Worm (Caenorhabditis elegans): ENCODE results near the gene dct-19.

Gene dct-19

DNA sequence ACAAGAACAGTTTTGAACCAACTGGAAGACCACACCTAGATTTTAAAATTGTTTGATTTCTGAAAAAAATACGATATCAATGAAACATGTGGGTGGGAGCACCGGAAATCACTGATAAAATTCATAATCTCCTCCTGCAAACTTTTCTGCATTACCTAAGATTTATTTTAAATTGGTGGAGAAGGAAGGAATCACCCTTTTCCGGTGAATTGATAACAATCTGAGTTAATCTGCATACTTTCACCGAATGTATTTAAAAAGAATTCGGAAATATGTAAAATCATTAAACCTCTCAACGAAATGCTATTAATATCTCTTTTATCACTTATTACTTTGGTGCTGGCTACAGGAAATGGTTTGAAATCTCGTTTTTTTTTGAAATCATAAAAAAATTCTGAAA lies at the start of gene dct-19:
TSS of gene dct-19 (plus strand) at position 301 of the 400 bp plus-strand sequence.
- TF ChIP-seq aptf-3 (GFP tag; IDR thresholded peaks at IDR 0.05) (no peak), nfya-2 (GFP tag; IDR thresholded peaks at IDR 0.05) (no peak), pbrm-1 (GFP tag; IDR thresholded peaks at IDR 0.05) (no peak), F10E7.11 (tag; optimal IDR thresholded peaks at IDR 0.05) (no peak), mel-28 (tag; optimal IDR thresholded peaks at IDR 0.05; ENCODE audit: borderline replicate concordance) (no peak), nhr-27 (tag; optimal IDR thresholded peaks at IDR 0.05) (no peak), nfya-1 (tag; optimal IDR thresholded peaks at IDR 0.05; ENCODE audit: borderline replicate concordance, insufficient read depth) (no peak), lag-1 (GFP tag; IDR thresholded peaks at IDR 0.05) (no peak), ceh-100 (GFP tag; IDR thresholded peaks at IDR 0.05) (no peak), hmg-20 (GFP tag; IDR thresholded peaks at IDR 0.05) (no peak), D2030.7 (GFP tag; IDR thresholded peaks at IDR 0.05) (no peak), sptf-2 (GFP tag; optimal IDR thresholded peaks at IDR 0.05) (no peak), lin-54 (GFP tag; optimal IDR thresholded peaks at IDR 0.05) (no peak), unc-130 (GFP tag; optimal IDR thresholded peaks at IDR 0.05) (no peak), F37B4.10 (GFP tag; IDR thresholded peaks at IDR 0.05) (no peak), bed-1 (GFP tag; IDR thresholded peaks at IDR 0.05) (no peak), madf-8 (GFP tag; conservative IDR thresholded peaks at IDR 0.05) (no peak), tbp1 (GFP tag; optimal IDR thresholded peaks at IDR 0.05) (no peak)

DNA sequence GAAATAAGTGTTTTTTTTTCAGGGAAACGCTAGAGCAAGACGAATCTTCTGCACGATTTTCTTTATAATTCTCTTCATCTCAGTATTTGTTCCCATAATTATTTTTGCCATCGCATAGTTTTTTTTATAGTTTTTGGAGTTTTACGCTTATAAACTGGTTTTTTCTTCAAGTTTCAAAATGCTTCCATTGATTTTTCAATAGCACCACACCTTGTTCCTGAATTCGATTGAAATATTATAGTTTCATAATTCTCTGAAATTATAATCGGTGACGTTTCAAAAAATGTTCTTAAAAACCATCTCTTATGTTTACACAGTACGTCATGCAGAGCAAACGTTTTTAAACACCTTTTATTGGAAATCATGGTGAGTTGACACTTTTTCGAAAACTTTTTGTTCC lies 49.6 kb upstream of the dct-19 start, which contains the start of gene K08D8.12:
TSS of gene K08D8.12 (plus strand) at position 301 of the 400 bp plus-strand sequence.
- TF ChIP-seq B0019.2 (GFP tag; conservative IDR thresholded peaks at IDR 0.05) (no peak), hlh-26 (GFP tag; conservative IDR thresholded peaks at IDR 0.05) (no peak), die-1 (tag; optimal IDR thresholded peaks at IDR 0.05) (no peak), F39B2.1 (GFP tag; IDR thresholded peaks at IDR 0.05) (no peak), lin-54 (GFP tag; optimal IDR thresholded peaks at IDR 0.05) (no peak), tlf-1 (GFP tag; optimal IDR thresholded peaks at IDR 0.05) (no peak), nhr-80 (tag; optimal IDR thresholded peaks at IDR 0.05) (no peak), pbrm-1 (GFP tag; IDR thresholded peaks at IDR 0.05) (no peak), madf-8 (GFP tag; conservative IDR thresholded peaks at IDR 0.05) (no peak), zfh-2 (GFP tag; conservative IDR thresholded peaks at IDR 0.05) (no peak), gei-17 (GFP tag; optimal IDR thresholded peaks at IDR 0.05) (no peak), athp-1 (tag; optimal IDR thresholded peaks at IDR 0.05) (no peak), B0261.1 (tag; optimal IDR thresholded peaks at IDR 0.05) (no peak), ztf-26 (tag; optimal IDR thresholded peaks at IDR 0.05) (no peak), C17E4.6 (GFP tag; IDR thresholded peaks at IDR 0.05) (no peak), dpff-1 (tag; optimal IDR thresholded peaks at IDR 0.05) (no peak), Y53F4B.3 (GFP tag; IDR thresholded peaks at IDR 0.05) (no peak), rpc-1 (optimal IDR thresholded peaks at IDR 0.05) (no peak), rpc-1 (tag; optimal IDR thresholded peaks at IDR 0.05) (no peak), hmg-1.2 (GFP tag; IDR thresholded peaks at IDR 0.05) (no peak)

DNA sequence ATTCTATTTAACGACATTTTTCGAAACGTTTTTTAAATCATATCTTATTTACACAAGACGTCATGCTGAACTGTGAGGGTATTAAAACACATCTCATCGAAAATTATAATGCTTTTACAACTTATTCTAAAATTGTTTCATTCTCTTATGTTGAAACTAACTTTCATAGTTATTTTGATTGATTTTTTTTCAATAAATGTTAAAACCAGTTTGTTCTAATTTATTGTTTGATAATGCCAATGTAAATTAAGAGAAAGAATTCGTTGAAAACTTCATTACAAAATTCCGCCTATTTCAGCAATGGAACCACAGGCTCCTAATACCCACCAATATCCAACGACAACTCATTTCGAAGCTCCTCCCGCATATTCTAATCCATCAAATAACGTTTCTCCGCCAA lies 47.7 kb upstream of the dct-19 start, which contains the start of gene K08D8.11:
TSS of gene K08D8.11 (plus strand) at position 301 of the 400 bp plus-strand sequence.
- TF ChIP-seq B0261.1 (tag; optimal IDR thresholded peaks at IDR 0.05) (no peak), lir-1 (GFP tag; conservative IDR thresholded peaks at IDR 0.05) (no peak), fkh-3 (tag; optimal IDR thresholded peaks at IDR 0.05) (no peak), Y53F4B.3 (GFP tag; IDR thresholded peaks at IDR 0.05) (no peak), nfya-1 (tag; optimal IDR thresholded peaks at IDR 0.05; ENCODE audit: borderline replicate concordance, insufficient read depth) (no peak), T07F8.4 (tag; optimal IDR thresholded peaks at IDR 0.05) (no peak), K12H6.12 (tag; optimal IDR thresholded peaks at IDR 0.05) (no peak), C17E4.6 (GFP tag; IDR thresholded peaks at IDR 0.05) (no peak)

Measured in whole organism, young adult.